Worm (Caenorhabditis elegans): Measurements from ENCODE around the gene K07E8.6.

K07E8.6 gene

DNA sequence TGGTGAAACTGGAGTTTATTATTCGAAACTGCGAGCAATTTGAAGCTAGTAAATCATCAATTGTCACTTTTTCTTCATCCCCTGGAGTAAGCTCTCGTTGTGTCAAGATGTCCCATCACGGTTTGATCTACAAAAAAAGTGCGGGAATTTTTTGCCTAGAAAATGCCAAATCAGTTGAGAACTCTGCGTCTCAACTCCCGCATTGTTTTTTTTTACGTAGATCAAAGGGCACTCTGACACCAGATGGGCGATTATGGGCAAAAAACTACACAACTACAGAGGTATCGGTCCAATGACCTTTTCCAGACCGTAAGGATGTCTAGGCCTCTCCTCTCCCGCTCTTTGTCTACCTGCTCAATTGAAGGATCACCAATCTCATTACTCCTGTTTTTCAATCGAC lies 51.8 kb downstream of the K07E8.6 start, which contains the start of gene fbxb-34:
TSS of gene fbxb-34 (plus strand) at position 301 of the 400 bp plus-strand sequence.
- no peak for TF ChIP-seq unc-62 (GFP tag; optimal IDR thresholded peaks at IDR 0.05)

Measured in whole organism, dauer.